Fruit fly (Drosophila melanogaster): ENCODE measurements around the gene CG31642.

CG31642 gene

DNA sequence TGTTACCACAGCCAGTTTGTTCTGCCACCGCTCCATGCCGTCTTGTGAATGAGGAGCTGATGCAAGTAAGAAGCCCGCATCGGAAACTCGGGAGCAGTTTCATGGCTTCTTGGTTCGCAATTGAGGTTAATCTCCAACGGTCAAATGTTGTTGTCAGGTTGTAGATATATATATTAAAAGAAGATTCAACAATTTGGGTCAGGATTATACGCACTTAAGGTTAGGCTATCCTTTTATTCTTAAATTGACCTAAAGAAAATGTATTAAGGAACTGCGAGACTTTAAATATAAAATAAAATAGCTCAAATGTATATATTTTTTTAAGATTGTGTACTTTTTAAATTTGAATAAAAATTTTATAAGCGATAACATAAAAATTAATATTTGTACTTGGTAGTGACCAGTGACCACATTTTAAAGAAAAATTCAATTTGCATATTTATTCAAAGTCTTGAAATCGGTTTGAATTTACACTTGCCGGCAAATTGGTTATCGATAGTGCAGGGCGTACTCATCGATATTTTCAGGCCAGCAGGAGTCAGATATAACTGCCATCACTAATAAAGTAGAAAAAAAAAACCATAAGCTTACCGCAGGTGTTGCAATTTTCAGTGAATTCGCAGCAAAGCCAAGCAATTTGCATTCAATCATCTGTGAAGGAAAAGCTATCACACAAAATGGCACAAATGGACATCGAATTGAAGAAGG is 49.6 kb upstream of the CG31642 start, which contains the start of the genes CG9150 and Pfdn1 (continued):
- TF ChIP-seq Jarid2 (GFP tag; optimal IDR thresholded peaks at IDR 0.05) (no peak), CG1603 (tag; optimal IDR thresholded peaks at IDR 0.05) (peak; percentile 35), CG10366 (GFP tag; IDR thresholded peaks at IDR 0.05) (no peak), lilli (GFP tag; optimal IDR thresholded peaks at IDR 0.05) (no peak), CG30403 (GFP tag; optimal IDR thresholded peaks at IDR 0.05) (no peak), Doc3 (GFP tag; IDR thresholded peaks at IDR 0.05; ENCODE audit: partially characterized antibody) (peak; percentile 85), ham (GFP tag; IDR thresholded peaks at IDR 0.05) (no peak), CG31441 (GFP tag; IDR thresholded peaks at IDR 0.05) (no peak), chn (GFP tag; optimal IDR thresholded peaks at IDR 0.05) (no peak), sc (optimal IDR thresholded peaks at IDR 0.05) (no peak), sc (GFP tag; optimal IDR thresholded peaks at IDR 0.05) (no peak), sima (GFP tag; optimal IDR thresholded peaks at IDR 0.05) (no peak), caup (GFP tag; optimal IDR thresholded peaks at IDR 0.05; ENCODE audit: severe bottlenecking) (no peak), CG11093 (GFP tag; IDR thresholded peaks at IDR 0.05) (no peak), CG17912 (GFP tag; optimal IDR thresholded peaks at IDR 0.05) (no peak), CG17361 (GFP tag; IDR thresholded peaks at IDR 0.05) (no peak), NC2α (GFP tag; optimal IDR thresholded peaks at IDR 0.05) (no peak), NC2β (GFP tag; optimal IDR thresholded peaks at IDR 0.05) (no peak), Atf6 (GFP tag; IDR thresholded peaks at IDR 0.05) (no peak), CG31388 (GFP tag; optimal IDR thresholded peaks at IDR 0.05) (no peak), schlank (tag; optimal IDR thresholded peaks at IDR 0.05) (no peak), tna (GFP tag; IDR thresholded peaks at IDR 0.05; ENCODE audit: partially characterized antibody) (peak; percentile 89), ash1 (GFP tag; optimal IDR thresholded peaks at IDR 0.05) (no peak), sug (tag; optimal IDR thresholded peaks at IDR 0.05) (no peak), CG3838 (GFP tag; optimal IDR thresholded peaks at IDR 0.05) (no peak), MESR4 (GFP tag; optimal IDR thresholded peaks at IDR 0.05) (peak; percentile 62), CG17359 (tag; optimal IDR thresholded peaks at IDR 0.05) (no peak), CG17328 (GFP tag; IDR thresholded peaks at IDR 0.05) (no peak), jing (GFP tag; optimal IDR thresholded peaks at IDR 0.05) (no peak), CG9215 (GFP tag; IDR thresholded peaks at IDR 0.05) (no peak), D19A (tag; optimal IDR thresholded peaks at IDR 0.05) (no peak), lab (GFP tag; optimal IDR thresholded peaks at IDR 0.05) (no peak), CG1832 (GFP tag; optimal IDR thresholded peaks at IDR 0.05) (no peak), danr (GFP tag; IDR thresholded peaks at IDR 0.05) (no peak), CG10565 (GFP tag; optimal IDR thresholded peaks at IDR 0.05) (no peak)

DNA sequence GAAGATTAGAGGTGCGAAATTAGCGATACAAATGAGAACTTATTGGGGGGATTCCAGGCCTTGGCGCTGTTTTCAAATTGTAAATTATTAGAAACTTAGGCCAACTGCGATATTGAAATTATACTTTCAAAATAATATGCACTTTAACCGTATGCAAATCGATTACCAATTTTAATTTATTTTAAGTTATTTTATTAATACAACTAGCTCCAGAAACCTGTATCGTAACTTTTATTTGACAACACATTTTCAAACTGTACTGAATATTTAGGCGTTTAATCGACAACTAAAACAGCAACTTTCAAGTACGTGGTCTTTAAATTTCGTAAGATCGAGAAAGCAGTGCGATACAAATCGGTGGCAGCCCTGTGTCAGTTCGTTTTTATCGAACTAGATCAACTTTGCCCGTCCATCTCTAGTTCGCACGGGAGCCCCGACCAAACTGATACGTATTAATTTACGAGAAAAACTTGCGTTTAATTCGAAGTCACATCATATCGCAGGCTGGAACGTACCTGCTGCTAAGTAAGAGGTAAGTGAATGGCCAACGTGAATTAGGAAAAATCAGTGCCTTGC is 47.6 kb upstream of the CG31642 start, which contains the start of the genes CG9154 and Kr-h2:
Gene CG9154, minus strand, starts transcription at position 31 of the 576 bp plus-strand sequence.
Gene Kr-h2, plus strand, starts transcription at position 335 of the 576 bp plus-strand sequence.
- peak; percentile 94 for TF ChIP-seq MESR4 (GFP tag; optimal IDR thresholded peaks at IDR 0.05)
- peak; percentile 48 for TF ChIP-seq CG15601 (tag; optimal IDR thresholded peaks at IDR 0.05)
- TF ChIP-seq lab (GFP tag; optimal IDR thresholded peaks at IDR 0.05): peak; percentile 69
- peak; percentile 44; the same call in 2 of the 3 replicates for TF ChIP-seq Doc3 (GFP tag; IDR thresholded peaks at IDR 0.05; ENCODE audit: partially characterized antibody)
- TF ChIP-seq CG2120 (GFP tag; optimal IDR thresholded peaks at IDR 0.05): peak; percentile 70
- peak; percentile 3 for TF ChIP-seq CG3995 (GFP tag; optimal IDR thresholded peaks at IDR 0.05)
- TF ChIP-seq CoRest (tag; optimal IDR thresholded peaks at IDR 0.05): peak; percentile 69
- no peak for TF ChIP-seq CG12104 (GFP tag; optimal IDR thresholded peaks at IDR 0.05)
- no peak for TF ChIP-seq CG8359 (GFP tag; optimal IDR thresholded peaks at IDR 0.05; ENCODE audit: borderline replicate concordance)
- TF ChIP-seq CG15073 (GFP tag; optimal IDR thresholded peaks at IDR 0.05): no peak
- TF ChIP-seq Drgx (GFP tag; IDR thresholded peaks at IDR 0.05): peak; percentile 39
- peak; percentile 23 for TF ChIP-seq dmrt99B (tag; optimal IDR thresholded peaks at IDR 0.05)
- peak in 1 of 3 experiments; percentile 25 for TF ChIP-seq lola (GFP tag; optimal IDR thresholded peaks at IDR 0.05)
- peak; percentile 31 for TF ChIP-seq sqz (GFP tag; optimal IDR thresholded peaks at IDR 0.05)
- TF ChIP-seq CG34224 (GFP tag; IDR thresholded peaks at IDR 0.05; ENCODE audit: partially characterized antibody): peak; percentile 57
- no peak for TF ChIP-seq Mad (GFP tag; optimal IDR thresholded peaks at IDR 0.05)
- no peak for TF ChIP-seq CG8290 (GFP tag; optimal IDR thresholded peaks at IDR 0.05)
- peak in 1 of 2 experiments; percentile 48 for TF ChIP-seq CG8290 (tag; optimal IDR thresholded peaks at IDR 0.05)

Measured in whole organism, embryonic.